Worm (Caenorhabditis elegans) whole organism, mixed stage, embryonic: Measurements from ENCODE around the gene nhr-41.
A peak's percentile ranks its signal among the peaks of the same experiment; 100 is the strongest.

ENCODE experiments used
- bed-3 ChIP-seq: fragments of 200-800 bp; sonication (Bioruptor generic); optimal IDR thresholded peaks from 3 replicates; lab custom pipeline; 2018; ENCODE audit warnings: mild to moderate bottlenecking, missing genetic modification characterization, moderate library complexity, missing compliant biosample characterization
- blmp-1 ChIP-seq: fragments of 150-350 bp; optimal IDR thresholded peaks from 2 replicates; lab custom pipeline; 2014; ENCODE audit warnings: missing biosample characterization, missing genetic modification characterization
- ceh-39 ChIP-seq: fragments of 150-350 bp; optimal IDR thresholded peaks from 2 replicates; lab custom pipeline; 2014; ENCODE audit warnings: missing biosample characterization, missing genetic modification characterization
- ceh-43 ChIP-seq: fragments of 200-800 bp; sonication (Bioruptor generic); optimal IDR thresholded peaks from 2 replicates; lab custom pipeline; 2018; ENCODE audit warnings: mild to moderate bottlenecking, missing genetic modification characterization, moderate library complexity, missing compliant biosample characterization
- ces-1 ChIP-seq: fragments of 150-350 bp; optimal IDR thresholded peaks from 2 replicates; lab custom pipeline; 2014; ENCODE audit warnings: missing biosample characterization, missing genetic modification reagents, missing genetic modification characterization
- cnd-1 ChIP-seq: fragments of 200-800 bp; sonication (Bioruptor generic); optimal IDR thresholded peaks from 2 replicates; lab custom pipeline; 2018; ENCODE audit warnings: mild to moderate bottlenecking, missing genetic modification characterization, missing compliant biosample characterization
- drap-1 ChIP-seq: fragments of 200-800 bp; sonication (Bioruptor generic); optimal IDR thresholded peaks from 3 replicates; lab custom pipeline; 2018; ENCODE audit warnings: mild to moderate bottlenecking, missing genetic modification characterization, missing compliant biosample characterization
- elt-1 ChIP-seq: sonication (generic microtip); optimal IDR thresholded peaks from 2 replicates; lab custom pipeline; 2017; ENCODE audit warnings: missing genetic modification characterization, mild to moderate bottlenecking, missing compliant biosample characterization, antibody characterized with exemption, moderate library complexity, borderline replicate concordance; ENCODE audit not compliant: insufficient read depth
- elt-3 ChIP-seq: fragments of 150-350 bp; optimal IDR thresholded peaks from 2 replicates; lab custom pipeline; 2014; ENCODE audit warnings: missing biosample characterization, missing genetic modification characterization
- ham-2 ChIP-seq: fragments of 200-800 bp; sonication (Bioruptor generic); optimal IDR thresholded peaks from 2 replicates; lab custom pipeline; 2018; ENCODE audit warnings: mild to moderate bottlenecking, missing genetic modification characterization, missing compliant biosample characterization
- hlh-1 ChIP-seq: fragments of 150-350 bp; optimal IDR thresholded peaks from 2 replicates; lab custom pipeline; 2014; ENCODE audit warnings: missing biosample characterization, missing genetic modification reagents, missing genetic modification characterization
- lin-13 ChIP-seq: fragments of 150-350 bp; optimal IDR thresholded peaks from 2 replicates; lab custom pipeline; 2014; ENCODE audit warnings: missing biosample characterization, missing genetic modification characterization
- lin-32 ChIP-seq: fragments of 200-800 bp; sonication (Bioruptor generic); optimal IDR thresholded peaks from 2 replicates; lab custom pipeline; 2018; ENCODE audit warnings: mild to moderate bottlenecking, missing genetic modification characterization, missing compliant biosample characterization
- lsy-2 ChIP-seq: fragments of 150-350 bp; optimal IDR thresholded peaks from 2 replicates; lab custom pipeline; 2014; ENCODE audit warnings: missing biosample characterization, missing genetic modification characterization
- mab-5 ChIP-seq: fragments of 150-350 bp; optimal IDR thresholded peaks from 2 replicates; lab custom pipeline; 2014; ENCODE audit warnings: missing biosample characterization, missing genetic modification characterization
- mep-1 ChIP-seq: fragments of 150-350 bp; optimal IDR thresholded peaks from 2 replicates; lab custom pipeline; 2017; ENCODE audit warnings: missing biosample characterization, missing genetic modification reagents, missing genetic modification characterization, inconsistent platforms
- mls-2 ChIP-seq: sonication (generic microtip); optimal IDR thresholded peaks from 2 replicates; lab custom pipeline; 2016; ENCODE audit warnings: mild to moderate bottlenecking, missing genetic modification characterization, moderate library complexity, missing compliant biosample characterization
- nhr-12 ChIP-seq: fragments of 150-350 bp; optimal IDR thresholded peaks from 2 replicates; lab custom pipeline; 2014; ENCODE audit warnings: missing biosample characterization, missing genetic modification characterization
- nhr-237 ChIP-seq: fragments of 150-350 bp; optimal IDR thresholded peaks from 2 replicates; lab custom pipeline; 2014; ENCODE audit warnings: missing biosample characterization, missing genetic modification characterization
- nhr-28 ChIP-seq: fragments of 150-350 bp; optimal IDR thresholded peaks from 2 replicates; lab custom pipeline; 2014; ENCODE audit warnings: missing biosample characterization, missing genetic modification characterization
- nhr-76 ChIP-seq: sonication (generic microtip); optimal IDR thresholded peaks from 2 replicates; lab custom pipeline; 2017; ENCODE audit warnings: missing biosample characterization, missing genetic modification characterization
- pha-4 ChIP-seq: fragments of 150-350 bp; optimal IDR thresholded peaks from 2 replicates; lab custom pipeline; 2018; ENCODE audit warnings: missing biosample characterization, missing genetic modification reagents, missing genetic modification characterization
- snpc-4 ChIP-seq: fragments of 150-350 bp; optimal IDR thresholded peaks from 2 replicates; lab custom pipeline; 2014; ENCODE audit warnings: missing biosample characterization, missing genetic modification characterization
- sptf-1 ChIP-seq: sonication (generic microtip); optimal IDR thresholded peaks from 2 replicates; lab custom pipeline; 2017; ENCODE audit warnings: mild to moderate bottlenecking, missing genetic modification characterization, moderate library complexity, missing compliant biosample characterization
- tbx-8 ChIP-seq: fragments of 200-800 bp; sonication (Bioruptor generic); optimal IDR thresholded peaks from 2 replicates; lab custom pipeline; 2018; ENCODE audit warnings: mild to moderate bottlenecking, missing genetic modification characterization, moderate library complexity, missing compliant biosample characterization
- unc-120 ChIP-seq: sonication (generic microtip); optimal IDR thresholded peaks from 2 replicates; lab custom pipeline; 2017; ENCODE audit warnings: missing genetic modification characterization, missing compliant biosample characterization; ENCODE audit not compliant: poor library complexity, severe bottlenecking
- unc-39 ChIP-seq: fragments of 150-350 bp; optimal IDR thresholded peaks from 2 replicates; lab custom pipeline; 2014; ENCODE audit warnings: missing biosample characterization, missing genetic modification characterization
- unc-62 ChIP-seq: fragments of 150-350 bp; optimal IDR thresholded peaks from 2 replicates; lab custom pipeline; 2014; ENCODE audit warnings: missing biosample characterization, missing genetic modification reagents, missing genetic modification characterization
- zip-8 ChIP-seq: fragments of 150-350 bp; optimal IDR thresholded peaks from 2 replicates; lab custom pipeline; 2014; ENCODE audit warnings: missing biosample characterization, missing genetic modification characterization

nhr-41 gene

ce11 chrIV:1434554-1435089 is 48.6 kb downstream of the nhr-41 start, which contains the start of gene clp-6:
Gene clp-6, minus strand, starts transcription at chrIV:1435039.
- TF ChIP-seq zip-8 (no peak), lin-32 (no peak), ceh-39 (tag; lab: Kevin White, UChicago) (no peak), elt-1 (no peak), nhr-12 (tag; lab: Kevin White, UChicago) (no peak), mab-5 (tag; lab: Kevin White, UChicago) (no peak), ham-2 (GFP tag; lab: Kevin White, UChicago) (no peak), mep-1 (no peak)

ce11 chrIV:1435159-1435558 is 49.1 kb downstream of the nhr-41 start:
- TF ChIP-seq blmp-1 (tag; lab: Kevin White, UChicago): no peak
- TF ChIP-seq drap-1 (GFP tag; lab: Kevin White, UChicago): no peak
- TF ChIP-seq lsy-2 (tag; lab: Kevin White, UChicago): no peak
- no peak for TF ChIP-seq unc-62 (GFP tag; lab: Kevin White, UChicago)
- no peak for TF ChIP-seq nhr-28 (tag; lab: Kevin White, UChicago)
- TF ChIP-seq bed-3 (GFP tag; lab: Kevin White, UChicago): no peak
- TF ChIP-seq sptf-1 (tag; lab: Kevin White, UChicago): no peak
- no peak for TF ChIP-seq ham-2 (GFP tag; lab: Kevin White, UChicago)
- TF ChIP-seq ceh-39 (tag; lab: Kevin White, UChicago): no peak
- no peak for TF ChIP-seq cnd-1 (tag; lab: Kevin White, UChicago)
- no peak for TF ChIP-seq unc-120 (tag; lab: Kevin White, UChicago)

- TF ChIP-seq ham-2 (GFP tag; lab: Kevin White, UChicago) (no peak), snpc-4 (tag; lab: Kevin White, UChicago) (no peak), elt-1 (no peak), tbx-8 (GFP tag; lab: Kevin White, UChicago) (no peak), nhr-76 (no peak)
Measured at ce11 chrIV:1437625-1438024, 51.6 kb downstream of the nhr-41 start.

- no peak for TF ChIP-seq lin-32
- no peak for TF ChIP-seq nhr-76
- no peak for TF ChIP-seq unc-120 (tag; lab: Kevin White, UChicago)
- TF ChIP-seq nhr-28 (tag; lab: Kevin White, UChicago): no peak
- no peak for TF ChIP-seq tbx-8 (GFP tag; lab: Kevin White, UChicago)
- no peak for TF ChIP-seq ceh-39 (tag; lab: Kevin White, UChicago)
- TF ChIP-seq unc-62 (GFP tag; lab: Kevin White, UChicago): no peak
- no peak for TF ChIP-seq mep-1
- no peak for TF ChIP-seq nhr-237 (tag; lab: Kevin White, UChicago)
- TF ChIP-seq ceh-43: no peak
- no peak for TF ChIP-seq lin-13 (tag; lab: Kevin White, UChicago)
- no peak for TF ChIP-seq elt-3 (tag; lab: Kevin White, UChicago)
- no peak for TF ChIP-seq cnd-1 (tag; lab: Kevin White, UChicago)
- TF ChIP-seq mls-2 (tag; lab: Kevin White, UChicago): no peak
- TF ChIP-seq pha-4 (tag; lab: Kevin White, UChicago): no peak
- no peak for TF ChIP-seq lsy-2 (tag; lab: Kevin White, UChicago)
- TF ChIP-seq unc-39 (tag; lab: Kevin White, UChicago): no peak
- no peak for TF ChIP-seq elt-1
Measured at ce11 chrIV:1443514-1443913, 57.5 kb downstream of the nhr-41 start.

ce11 chrIV:1443997-1444678 is 58.1 kb downstream of the nhr-41 start:
- no peak for TF ChIP-seq ces-1 (GFP tag; lab: Kevin White, UChicago)

ce11 chrIV:1445920-1446319 is 59.9 kb downstream of the nhr-41 start, which contains the start of gene clp-7:
Gene clp-7, minus strand, starts transcription at chrIV:1445966.
- TF ChIP-seq hlh-1 (tag; lab: Kevin White, UChicago) (peak; percentile 22), tbx-8 (GFP tag; lab: Kevin White, UChicago) (no peak), bed-3 (GFP tag; lab: Kevin White, UChicago) (no peak)
